Worm (Caenorhabditis elegans) whole organism, mixed stage, embryonic: ENCODE measurements around the gene Y41C4A.11.
A peak's percentile ranks its signal among the peaks of the same experiment; 100 is the strongest.

Source experiments
- M03D4.4 ChIP-seq: sonication (generic microtip); optimal IDR thresholded peaks from 2 replicates; lab custom pipeline; 2017; ENCODE audit warnings: mild to moderate bottlenecking, missing genetic modification characterization, missing compliant biosample characterization
- bed-3 ChIP-seq: fragments of 200-800 bp; sonication (Bioruptor generic); optimal IDR thresholded peaks from 3 replicates; lab custom pipeline; 2018; ENCODE audit warnings: mild to moderate bottlenecking, missing genetic modification characterization, moderate library complexity, missing compliant biosample characterization
- blmp-1 ChIP-seq: fragments of 150-350 bp; optimal IDR thresholded peaks from 2 replicates; lab custom pipeline; 2014; ENCODE audit warnings: missing biosample characterization, missing genetic modification characterization
- ceh-43 ChIP-seq: fragments of 200-800 bp; sonication (Bioruptor generic); optimal IDR thresholded peaks from 2 replicates; lab custom pipeline; 2018; ENCODE audit warnings: mild to moderate bottlenecking, missing genetic modification characterization, moderate library complexity, missing compliant biosample characterization
- ceh-83 ChIP-seq: fragments of 200-800 bp; sonication (Bioruptor generic); optimal IDR thresholded peaks from 2 replicates; lab custom pipeline; 2018; ENCODE audit warnings: mild to moderate bottlenecking, missing genetic modification characterization, missing compliant biosample characterization
- ces-1 ChIP-seq: fragments of 150-350 bp; optimal IDR thresholded peaks from 2 replicates; lab custom pipeline; 2014; ENCODE audit warnings: missing biosample characterization, missing genetic modification reagents, missing genetic modification characterization
- cnd-1 ChIP-seq: fragments of 200-800 bp; sonication (Bioruptor generic); optimal IDR thresholded peaks from 2 replicates; lab custom pipeline; 2018; ENCODE audit warnings: mild to moderate bottlenecking, missing genetic modification characterization, missing compliant biosample characterization
- drap-1 ChIP-seq: fragments of 200-800 bp; sonication (Bioruptor generic); optimal IDR thresholded peaks from 3 replicates; lab custom pipeline; 2018; ENCODE audit warnings: mild to moderate bottlenecking, missing genetic modification characterization, missing compliant biosample characterization
- elt-3 ChIP-seq: fragments of 150-350 bp; optimal IDR thresholded peaks from 2 replicates; lab custom pipeline; 2014; ENCODE audit warnings: missing biosample characterization, missing genetic modification characterization
- flh-1 ChIP-seq: fragments of 200-800 bp; sonication (Bioruptor generic); optimal IDR thresholded peaks from 2 replicates; lab custom pipeline; 2018; ENCODE audit warnings: mild to moderate bottlenecking, missing genetic modification characterization, moderate library complexity, missing compliant biosample characterization
- hlh-1 ChIP-seq: fragments of 150-350 bp; optimal IDR thresholded peaks from 2 replicates; lab custom pipeline; 2014; ENCODE audit warnings: missing biosample characterization, missing genetic modification reagents, missing genetic modification characterization
- lin-13 ChIP-seq: fragments of 150-350 bp; optimal IDR thresholded peaks from 2 replicates; lab custom pipeline; 2014; ENCODE audit warnings: missing biosample characterization, missing genetic modification characterization
- lin-32 ChIP-seq: fragments of 200-800 bp; sonication (Bioruptor generic); optimal IDR thresholded peaks from 2 replicates; lab custom pipeline; 2018; ENCODE audit warnings: mild to moderate bottlenecking, missing genetic modification characterization, missing compliant biosample characterization
- lsy-2 ChIP-seq: fragments of 150-350 bp; optimal IDR thresholded peaks from 2 replicates; lab custom pipeline; 2014; ENCODE audit warnings: missing biosample characterization, missing genetic modification characterization
- mab-5 ChIP-seq: fragments of 150-350 bp; optimal IDR thresholded peaks from 2 replicates; lab custom pipeline; 2014; ENCODE audit warnings: missing biosample characterization, missing genetic modification characterization
- mep-1 ChIP-seq: fragments of 150-350 bp; optimal IDR thresholded peaks from 2 replicates; lab custom pipeline; 2017; ENCODE audit warnings: missing biosample characterization, missing genetic modification reagents, missing genetic modification characterization, inconsistent platforms
- mls-2 ChIP-seq: sonication (generic microtip); optimal IDR thresholded peaks from 2 replicates; lab custom pipeline; 2016; ENCODE audit warnings: mild to moderate bottlenecking, missing genetic modification characterization, moderate library complexity, missing compliant biosample characterization
- nhr-12 ChIP-seq: fragments of 150-350 bp; optimal IDR thresholded peaks from 2 replicates; lab custom pipeline; 2014; ENCODE audit warnings: missing biosample characterization, missing genetic modification characterization
- nhr-2 ChIP-seq: fragments of 150-350 bp; optimal IDR thresholded peaks from 2 replicates; lab custom pipeline; 2014; ENCODE audit warnings: missing biosample characterization, missing genetic modification characterization
- nhr-237 ChIP-seq: fragments of 150-350 bp; optimal IDR thresholded peaks from 2 replicates; lab custom pipeline; 2014; ENCODE audit warnings: missing biosample characterization, missing genetic modification characterization
- nhr-28 ChIP-seq: fragments of 150-350 bp; optimal IDR thresholded peaks from 2 replicates; lab custom pipeline; 2014; ENCODE audit warnings: missing biosample characterization, missing genetic modification characterization
- nhr-76 ChIP-seq: sonication (generic microtip); optimal IDR thresholded peaks from 2 replicates; lab custom pipeline; 2017; ENCODE audit warnings: missing biosample characterization, missing genetic modification characterization
- pha-4 ChIP-seq: fragments of 150-350 bp; optimal IDR thresholded peaks from 2 replicates; lab custom pipeline; 2018; ENCODE audit warnings: missing biosample characterization, missing genetic modification reagents, missing genetic modification characterization
- sem-2 ChIP-seq: fragments of 200-800 bp; sonication (Bioruptor generic); optimal IDR thresholded peaks from 2 replicates; lab custom pipeline; 2018; ENCODE audit warnings: mild to moderate bottlenecking, missing genetic modification characterization, missing compliant biosample characterization
- snpc-4 ChIP-seq: fragments of 150-350 bp; optimal IDR thresholded peaks from 2 replicates; lab custom pipeline; 2014; ENCODE audit warnings: missing biosample characterization, missing genetic modification characterization
- sptf-1 ChIP-seq: sonication (generic microtip); optimal IDR thresholded peaks from 2 replicates; lab custom pipeline; 2017; ENCODE audit warnings: mild to moderate bottlenecking, missing genetic modification characterization, moderate library complexity, missing compliant biosample characterization
- tbx-8 ChIP-seq: fragments of 200-800 bp; sonication (Bioruptor generic); optimal IDR thresholded peaks from 2 replicates; lab custom pipeline; 2018; ENCODE audit warnings: mild to moderate bottlenecking, missing genetic modification characterization, moderate library complexity, missing compliant biosample characterization
- unc-120 ChIP-seq: sonication (generic microtip); optimal IDR thresholded peaks from 2 replicates; lab custom pipeline; 2017; ENCODE audit warnings: missing genetic modification characterization, missing compliant biosample characterization; ENCODE audit not compliant: poor library complexity, severe bottlenecking
- unc-62 ChIP-seq: fragments of 150-350 bp; optimal IDR thresholded peaks from 2 replicates; lab custom pipeline; 2014; ENCODE audit warnings: missing biosample characterization, missing genetic modification reagents, missing genetic modification characterization
- zip-8 ChIP-seq: fragments of 150-350 bp; optimal IDR thresholded peaks from 2 replicates; lab custom pipeline; 2014; ENCODE audit warnings: missing biosample characterization, missing genetic modification characterization
- ztf-11 ChIP-seq: fragments of 150-350 bp; optimal IDR thresholded peaks from 2 replicates; lab custom pipeline; 2014; ENCODE audit warnings: missing biosample characterization, missing genetic modification characterization

The Y41C4A.11 gene

DNA sequence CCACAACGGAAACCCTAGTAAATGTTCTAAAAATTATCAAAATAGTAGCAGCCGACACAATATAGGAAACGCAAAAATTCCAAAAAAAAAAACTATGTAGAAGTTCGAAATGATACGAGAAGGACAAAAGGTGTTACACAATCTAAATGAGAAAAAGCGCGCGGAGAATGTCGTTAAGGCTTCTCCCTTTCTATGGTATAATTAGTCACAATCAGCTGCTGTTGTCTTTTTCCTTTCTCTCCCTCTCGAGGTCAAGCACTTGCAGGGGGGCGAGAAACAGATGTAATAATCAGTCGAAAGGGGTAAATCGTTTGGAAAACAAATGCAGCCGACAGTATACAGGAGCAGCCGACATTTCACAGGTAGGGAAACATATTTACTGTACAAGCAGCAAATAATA lies 11.8 kb downstream of the Y41C4A.11 start:
- TF ChIP-seq flh-1 (GFP tag; lab: Kevin White, UChicago) (no peak), M03D4.4 (no peak), tbx-8 (GFP tag; lab: Kevin White, UChicago) (no peak), nhr-237 (tag; lab: Kevin White, UChicago) (no peak), drap-1 (GFP tag; lab: Kevin White, UChicago) (no peak), nhr-2 (tag; lab: Kevin White, UChicago) (no peak), mep-1 (tag; lab: Kevin White, UChicago) (no peak), ceh-43 (GFP tag; lab: Kevin White, UChicago) (no peak), blmp-1 (tag; lab: Kevin White, UChicago) (no peak), unc-62 (GFP tag; lab: Kevin White, UChicago) (no peak), mab-5 (no peak), ztf-11 (no peak), sem-2 (GFP tag; lab: Kevin White, UChicago) (no peak), sptf-1 (tag; lab: Kevin White, UChicago) (no peak), lin-32 (no peak), nhr-76 (tag; lab: Kevin White, UChicago) (no peak), elt-3 (tag; lab: Kevin White, UChicago) (no peak), ces-1 (no peak)

DNA sequence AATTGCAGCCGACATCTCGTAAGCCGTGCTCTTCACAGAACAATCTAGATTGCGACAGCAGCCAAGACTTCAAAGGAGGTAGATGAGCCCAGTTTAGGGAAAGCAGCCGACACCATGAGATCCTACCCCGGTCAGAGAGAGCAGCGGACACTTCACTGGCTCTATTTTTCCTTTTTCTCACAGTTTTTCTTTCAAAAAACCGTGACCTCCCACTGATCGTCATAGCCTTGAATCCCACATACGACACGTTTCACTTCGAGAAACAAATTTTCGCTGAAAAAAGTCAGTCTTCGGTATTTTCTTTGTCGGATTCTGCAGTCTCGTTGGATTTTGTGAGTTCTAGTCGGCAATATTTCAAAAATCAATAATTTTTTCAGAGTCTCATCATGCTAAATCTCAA lies 12.4 kb downstream of the Y41C4A.11 start, which contains the start of gene Y41C4A.21:
Gene Y41C4A.21 (plus strand): TSS at position 301 of the 400 bp plus-strand sequence.
- TF ChIP-seq elt-3 (tag; lab: Kevin White, UChicago) (no peak), M03D4.4 (no peak), lin-32 (no peak), unc-62 (GFP tag; lab: Kevin White, UChicago) (no peak), lin-13 (tag; lab: Kevin White, UChicago) (no peak), zip-8 (no peak), nhr-12 (no peak), ces-1 (no peak)

DNA sequence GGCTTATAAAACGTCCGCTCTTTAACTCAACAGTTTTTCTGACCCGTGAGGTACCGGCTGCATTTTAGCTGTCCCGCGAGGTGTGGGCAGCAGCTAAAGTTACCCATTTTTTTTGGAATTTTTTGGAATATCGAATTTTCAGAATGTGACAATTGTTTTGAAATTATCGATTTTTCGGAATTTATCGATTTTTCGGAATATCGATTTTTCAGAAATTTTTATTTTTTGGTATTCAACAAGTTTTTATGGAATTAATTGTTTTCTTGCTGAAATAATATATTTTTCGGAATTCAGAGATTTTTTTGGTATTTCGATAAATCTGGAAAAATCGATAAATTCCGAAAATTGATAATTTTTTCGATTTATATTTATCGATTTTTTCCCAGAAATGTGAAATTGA lies 13.3 kb downstream of the Y41C4A.11 start:
- TF ChIP-seq bed-3 (GFP tag; lab: Kevin White, UChicago): no peak
- no peak for TF ChIP-seq hlh-1 (tag; lab: Kevin White, UChicago)
- TF ChIP-seq tbx-8 (GFP tag; lab: Kevin White, UChicago): no peak
- TF ChIP-seq nhr-28: no peak
- TF ChIP-seq nhr-2 (tag; lab: Kevin White, UChicago): no peak
- no peak for TF ChIP-seq ceh-83 (GFP tag; lab: Kevin White, UChicago)
- TF ChIP-seq mls-2 (tag; lab: Kevin White, UChicago): no peak
- TF ChIP-seq snpc-4 (tag; lab: Kevin White, UChicago): no peak
- TF ChIP-seq sem-2 (GFP tag; lab: Kevin White, UChicago): no peak
- no peak for TF ChIP-seq lsy-2 (tag; lab: Kevin White, UChicago)
- no peak for TF ChIP-seq sptf-1 (tag; lab: Kevin White, UChicago)
- TF ChIP-seq ztf-11: no peak
- no peak for TF ChIP-seq ces-1
- no peak for TF ChIP-seq elt-3 (tag; lab: Kevin White, UChicago)
- TF ChIP-seq unc-120 (tag; lab: Kevin White, UChicago): no peak
- no peak for TF ChIP-seq unc-62 (GFP tag; lab: Kevin White, UChicago)
- TF ChIP-seq mep-1 (tag; lab: Kevin White, UChicago): no peak
- no peak for TF ChIP-seq lin-13 (tag; lab: Kevin White, UChicago)
- TF ChIP-seq zip-8: no peak
- no peak for TF ChIP-seq pha-4

DNA sequence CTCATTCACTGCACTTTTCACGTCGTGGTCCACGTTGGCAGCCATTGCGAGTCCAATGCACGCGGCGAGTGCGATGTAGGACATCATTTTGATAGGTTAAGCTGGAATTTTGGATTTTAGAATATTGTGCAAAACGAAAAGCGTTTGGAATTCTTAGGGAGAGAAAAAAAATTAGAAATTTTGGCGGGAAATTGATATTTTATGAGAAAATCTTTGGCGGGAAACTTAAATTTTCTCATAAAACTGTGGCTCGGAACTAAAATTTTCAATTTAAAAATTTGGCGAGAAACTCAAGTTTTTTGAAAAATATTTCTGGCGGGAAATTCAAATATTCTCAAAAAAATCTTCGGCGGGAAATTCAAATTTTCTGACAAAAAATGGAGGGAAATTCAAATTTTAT lies 17.9 kb downstream of the Y41C4A.11 start, which contains the start of gene sup-1:
Gene sup-1 (minus strand): TSS at position 101 of the 400 bp plus-strand sequence.
- TF ChIP-seq snpc-4 (tag; lab: Kevin White, UChicago) (no peak), ztf-11 (no peak), unc-120 (tag; lab: Kevin White, UChicago) (no peak), flh-1 (GFP tag; lab: Kevin White, UChicago) (no peak), mab-5 (no peak), mep-1 (tag; lab: Kevin White, UChicago) (no peak), elt-3 (tag; lab: Kevin White, UChicago) (no peak), sem-2 (GFP tag; lab: Kevin White, UChicago) (no peak), nhr-28 (no peak), cnd-1 (tag; lab: Kevin White, UChicago) (no peak), lin-13 (tag; lab: Kevin White, UChicago) (no peak), nhr-76 (tag; lab: Kevin White, UChicago) (no peak)

DNA sequence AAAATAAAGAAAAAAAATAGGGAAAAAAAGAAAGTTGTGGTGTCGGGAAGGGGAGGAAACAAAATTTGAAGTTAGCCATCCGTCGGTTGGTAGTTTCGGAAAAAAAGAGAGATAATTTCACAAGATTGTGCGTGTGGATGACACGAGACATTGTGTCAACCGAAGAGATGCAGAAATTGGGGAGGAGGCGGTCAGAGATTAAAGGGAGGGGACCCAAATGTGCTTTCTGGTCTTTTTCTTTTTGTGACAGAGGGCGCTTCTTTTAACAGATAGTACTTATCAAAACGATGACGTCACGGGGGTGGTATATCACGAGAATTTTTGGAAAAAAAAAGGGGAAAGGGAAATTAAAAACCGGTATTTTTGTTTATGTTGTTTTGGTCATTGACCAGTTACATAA lies 18.8 kb downstream of the Y41C4A.11 start:
- TF ChIP-seq ces-1 (peak; percentile 31), ceh-83 (GFP tag; lab: Kevin White, UChicago) (no peak), nhr-12 (no peak), lsy-2 (tag; lab: Kevin White, UChicago) (no peak)
